Worm (Caenorhabditis elegans) whole organism, L4 larva: ENCODE data around the gene Y62E10A.13.
A peak's percentile ranks its signal among the peaks of the same experiment; 100 is the strongest.

Source experiments
- ZK546.5 ChIP-seq, 2 experiments: sonication (generic microtip); optimal IDR thresholded peaks; 2 replicates each; lab custom pipeline; 2017; ENCODE audit warnings: missing biosample characterization in 2 of 2, missing genetic modification characterization in 2 of 2
- ces-1 ChIP-seq: fragments of 150-350 bp; sonication (generic microtip); optimal IDR thresholded peaks from 4 replicates; lab custom pipeline; 2014; ENCODE audit warnings: missing biosample characterization, missing genetic modification reagents, missing genetic modification characterization
- ctbp-1 ChIP-seq: fragments of 200-800 bp; sonication (Bioruptor generic); IDR thresholded peaks from 2 replicates; pipeline ENCODE4 v1.3.6; 2022; ENCODE audit warnings: missing genetic modification reagents, missing genetic modification characterization, missing compliant biosample characterization
- daf-12 ChIP-seq: fragments of 150-350 bp; optimal IDR thresholded peaks from 2 replicates; lab custom pipeline; 2014; ENCODE audit warnings: missing biosample characterization, missing genetic modification reagents, missing genetic modification characterization
- dpl-1 ChIP-seq: fragments of 150-350 bp; optimal IDR thresholded peaks from 2 replicates; lab custom pipeline; 2014; ENCODE audit warnings: missing biosample characterization, missing genetic modification reagents, missing genetic modification characterization
- egl-27 ChIP-seq: sonication (generic microtip); optimal IDR thresholded peaks from 3 replicates; lab custom pipeline; 2017; ENCODE audit warnings: missing biosample characterization, missing genetic modification reagents, missing genetic modification characterization
- lin-13 ChIP-seq: fragments of 150-350 bp; optimal IDR thresholded peaks from 2 replicates; lab custom pipeline; 2014; ENCODE audit warnings: missing biosample characterization, missing genetic modification reagents, missing genetic modification characterization
- nhr-10 ChIP-seq: fragments of 150-350 bp; optimal IDR thresholded peaks from 2 replicates; lab custom pipeline; 2014; ENCODE audit warnings: missing biosample characterization, missing genetic modification characterization
- nhr-237 ChIP-seq: sonication (generic microtip); optimal IDR thresholded peaks from 2 replicates; lab custom pipeline; 2017; ENCODE audit warnings: missing biosample characterization, missing genetic modification characterization
- nhr-76 ChIP-seq: fragments of 150-350 bp; optimal IDR thresholded peaks from 2 replicates; lab custom pipeline; 2014; ENCODE audit warnings: missing biosample characterization, missing genetic modification characterization
- snpc-4 ChIP-seq: fragments of 150-350 bp; optimal IDR thresholded peaks from 2 replicates; lab custom pipeline; 2014; ENCODE audit warnings: missing biosample characterization, missing genetic modification characterization
- zag-1 ChIP-seq: fragments of 150-350 bp; optimal IDR thresholded peaks from 2 replicates; lab custom pipeline; 2014; ENCODE audit warnings: missing biosample characterization, missing genetic modification characterization

DNA sequence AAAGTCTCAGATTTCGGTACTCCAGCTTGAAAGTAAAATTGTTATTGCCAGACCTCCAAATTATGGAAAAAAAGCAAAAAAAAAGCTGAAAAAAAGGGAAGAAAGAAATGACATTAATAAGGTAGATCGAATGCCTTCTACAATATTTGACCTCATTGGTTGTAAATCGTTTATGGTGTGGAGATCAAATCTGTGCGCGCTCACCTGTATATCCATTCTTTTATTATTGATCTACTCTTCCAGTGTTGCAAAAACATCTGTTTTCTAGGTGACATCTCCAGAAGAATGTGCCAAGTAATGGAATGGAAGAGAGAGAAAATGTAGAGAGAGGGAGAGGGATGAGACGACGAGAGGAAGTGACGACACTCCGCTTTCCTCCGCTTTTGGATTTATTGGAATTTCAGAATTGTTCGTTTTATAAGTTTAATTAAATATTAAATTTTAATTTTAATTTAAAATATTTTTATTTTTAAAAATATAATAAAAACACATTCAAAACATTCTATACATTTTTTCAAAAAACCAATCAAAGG is 17.0 kb upstream of the Y62E10A.13 start, which contains the start of the genes pik-1 and aptf-2:
- no peak for TF ChIP-seq ctbp-1 (GFP tag; lab: Robert Waterston, UW)
- TF ChIP-seq daf-12 (tag; lab: Kevin White, UChicago), result no peak
- TF ChIP-seq ces-1 (GFP tag; lab: Kevin White, UChicago), result no peak
- peak; percentile 12 for TF ChIP-seq dpl-1 (GFP tag; lab: Kevin White, UChicago)
- TF ChIP-seq ZK546.5 (tag; optimal IDR thresholded peaks at IDR 0.05; lab: Kevin White, UChicago), result no peak
- TF ChIP-seq egl-27 (tag; lab: Kevin White, UChicago), result no peak
- TF ChIP-seq nhr-76 (tag; lab: Kevin White, UChicago), result no peak
- no peak for TF ChIP-seq zag-1 (tag; lab: Kevin White, UChicago)
- no peak for TF ChIP-seq nhr-10 (tag; lab: Kevin White, UChicago)
- TF ChIP-seq snpc-4 (tag; lab: Kevin White, UChicago), result no peak
- TF ChIP-seq nhr-237 (tag; lab: Kevin White, UChicago), result no peak
- no peak for TF ChIP-seq lin-13 (GFP tag; lab: Kevin White, UChicago)
